Worm (Caenorhabditis elegans) whole organism, young adult: ENCODE measurements around the gene C53D6.8.
A peak's percentile ranks its signal among the peaks of the same experiment; 100 is the strongest.

Experiments
- B0019.2 ChIP-seq: fragments of 200-800 bp; sonication (Bioruptor generic); conservative IDR thresholded peaks from 2 replicates; pipeline ENCODE4 v1.3.6; 2022; ENCODE audit warnings: missing genetic modification reagents, missing genetic modification characterization, missing compliant biosample characterization
- B0336.3 ChIP-seq: fragments of 200-800 bp; sonication (Bioruptor generic); IDR thresholded peaks from 2 replicates; pipeline ENCODE4 v1.3.6; 2022; ENCODE audit warnings: missing genetic modification characterization, missing compliant biosample characterization
- C17E4.6 ChIP-seq: fragments of 200-800 bp; sonication (Bioruptor generic); IDR thresholded peaks from 2 replicates; pipeline ENCODE4 v1.3.6; 2022; ENCODE audit warnings: missing genetic modification reagents, missing genetic modification characterization, missing compliant biosample characterization
- F23B12.7 ChIP-seq: sonication (generic microtip); optimal IDR thresholded peaks from 2 replicates; lab custom pipeline; 2017; ENCODE audit warnings: missing genetic modification characterization, mild to moderate bottlenecking, missing compliant biosample characterization, antibody characterized with exemption, moderate library complexity; ENCODE audit not compliant: insufficient read depth
- F33H1.4 ChIP-seq: fragments of 200-800 bp; sonication (Bioruptor generic); IDR thresholded peaks from 2 replicates; pipeline ENCODE4 v1.3.6; 2022; ENCODE audit warnings: missing genetic modification reagents, missing genetic modification characterization, missing compliant biosample characterization
- K12H6.12 ChIP-seq: fragments of 200-800 bp; sonication (Bioruptor generic); optimal IDR thresholded peaks from 2 replicates; lab custom pipeline; 2018; ENCODE audit warnings: mild to moderate bottlenecking, missing genetic modification characterization, missing compliant biosample characterization
- T26A5.8 ChIP-seq: sonication (generic microtip); optimal IDR thresholded peaks from 2 replicates; lab custom pipeline; 2016; ENCODE audit warnings: missing genetic modification characterization, missing compliant biosample characterization
- Y79H2A.3 ChIP-seq: fragments of 200-800 bp; sonication (Bioruptor generic); conservative IDR thresholded peaks from 2 replicates; pipeline ENCODE4 v1.3.6; 2022; ENCODE audit warnings: missing genetic modification reagents, missing genetic modification characterization, missing compliant biosample characterization
- aptf-2 ChIP-seq: fragments of 200-800 bp; sonication (Bioruptor generic); conservative IDR thresholded peaks from 2 replicates; pipeline ENCODE4 v1.3.6; 2022; ENCODE audit warnings: missing genetic modification reagents, missing genetic modification characterization, missing compliant biosample characterization
- attf-5 ChIP-seq: fragments of 200-800 bp; sonication (Bioruptor generic); optimal IDR thresholded peaks from 2 replicates; lab custom pipeline; 2018; ENCODE audit warnings: mild to moderate bottlenecking, missing genetic modification characterization, missing compliant biosample characterization
- attf-6 ChIP-seq: fragments of 200-800 bp; sonication (Bioruptor generic); IDR thresholded peaks from 2 replicates; pipeline ENCODE4 v1.3.6; 2022; ENCODE audit warnings: missing genetic modification reagents, missing genetic modification characterization, missing compliant biosample characterization
- ccch-3 ChIP-seq: fragments of 200-800 bp; sonication (Bioruptor generic); optimal IDR thresholded peaks from 2 replicates; lab custom pipeline; 2018; ENCODE audit warnings: mild to moderate bottlenecking, missing genetic modification characterization, missing compliant biosample characterization
- cebp-1 ChIP-seq, 2 experiments: fragments of 200-800 bp in 1 of 2; sonication (Bioruptor generic) in 1 of 2; sonication (generic microtip) in 1 of 2; IDR thresholded peaks in 1 of 2; optimal IDR thresholded peaks in 1 of 2; 2 replicates each; pipeline versions ENCODE4 v1.3.6 to Lab custom; 2017 to 2022; ENCODE audit warnings: missing compliant biosample characterization in 2 of 2, missing genetic modification characterization in 2 of 2, mild to moderate bottlenecking in 1 of 2, missing genetic modification reagents in 1 of 2, moderate library complexity in 1 of 2
- ceh-27 ChIP-seq: fragments of 200-800 bp; sonication (Bioruptor generic); optimal IDR thresholded peaks from 2 replicates; lab custom pipeline; 2018; ENCODE audit warnings: mild to moderate bottlenecking, missing genetic modification characterization, moderate library complexity, missing compliant biosample characterization
- chd-7 ChIP-seq: sonication (generic microtip); optimal IDR thresholded peaks from 2 replicates; lab custom pipeline; 2016; ENCODE audit warnings: mild to moderate bottlenecking, missing genetic modification characterization, moderate library complexity, missing compliant biosample characterization
- dpff-1 ChIP-seq: sonication (generic microtip); optimal IDR thresholded peaks from 2 replicates; lab custom pipeline; 2017; ENCODE audit warnings: mild to moderate bottlenecking, missing genetic modification characterization, missing compliant biosample characterization
- efl-1 ChIP-seq: fragments of 150-350 bp; optimal IDR thresholded peaks from 2 replicates; lab custom pipeline; 2014; ENCODE audit warnings: missing biosample characterization, missing genetic modification reagents, missing genetic modification characterization
- egl-18 ChIP-seq: fragments of 200-800 bp; sonication (Bioruptor generic); IDR thresholded peaks from 2 replicates; pipeline ENCODE4 v1.3.6; 2022; ENCODE audit warnings: missing genetic modification reagents, missing genetic modification characterization, missing compliant biosample characterization
- egrh-3 ChIP-seq: fragments of 200-800 bp; sonication (Bioruptor generic); IDR thresholded peaks from 2 replicates; pipeline ENCODE4 v1.3.6; 2022; ENCODE audit warnings: missing genetic modification reagents, missing genetic modification characterization, missing compliant biosample characterization
- ekl-4 ChIP-seq: fragments of 200-800 bp; sonication (Bioruptor generic); IDR thresholded peaks from 2 replicates; pipeline ENCODE4 v1.3.6; 2022; ENCODE audit warnings: missing genetic modification reagents, missing genetic modification characterization, missing compliant biosample characterization
- him-1 ChIP-seq: sonication (generic microtip); optimal IDR thresholded peaks from 2 replicates; lab custom pipeline; 2016; ENCODE audit warnings: missing genotype, missing genetic modification reagents, missing genetic modification characterization, missing compliant biosample characterization
- hlh-26 ChIP-seq: fragments of 200-800 bp; sonication (Bioruptor generic); conservative IDR thresholded peaks from 2 replicates; pipeline ENCODE4 v1.3.6; 2022; ENCODE audit warnings: missing genetic modification reagents, missing genetic modification characterization, missing compliant biosample characterization
- hmg-20 ChIP-seq: fragments of 200-800 bp; sonication (Bioruptor generic); IDR thresholded peaks from 2 replicates; pipeline ENCODE4 v1.3.6; 2022; ENCODE audit warnings: missing genetic modification reagents, missing genetic modification characterization, missing compliant biosample characterization
- lag-1 ChIP-seq: fragments of 200-800 bp; sonication (Bioruptor generic); IDR thresholded peaks from 2 replicates; pipeline ENCODE4 v1.3.6; 2022; ENCODE audit warnings: missing genetic modification reagents, missing genetic modification characterization, missing compliant biosample characterization
- let-607 ChIP-seq, 2 experiments: fragments of 200-800 bp in 1 of 2; sonication (Bioruptor generic) in 1 of 2; sonication (generic microtip) in 1 of 2; optimal IDR thresholded peaks; 2 replicates each; lab custom pipeline; 2016 to 2018; ENCODE audit warnings: mild to moderate bottlenecking in 2 of 2, missing compliant biosample characterization in 2 of 2, missing genetic modification characterization in 2 of 2, moderate library complexity in 2 of 2, missing genotype in 1 of 2
- lin-26 ChIP-seq: fragments of 200-800 bp; sonication (Bioruptor generic); IDR thresholded peaks from 2 replicates; pipeline ENCODE4 v1.3.6; 2022; ENCODE audit warnings: missing genetic modification reagents, missing genetic modification characterization, missing compliant biosample characterization
- lin-35 ChIP-seq, 3 experiments: fragments of 150-350 bp in 2 of 3; sonication (generic microtip) in 1 of 3; optimal IDR thresholded peaks; 2 replicates each; lab custom pipeline; 2014 to 2018; ENCODE audit warnings: missing biosample characterization in 3 of 3, missing genetic modification characterization in 3 of 3, missing genetic modification reagents in 3 of 3
- lin-40 ChIP-seq: sonication (generic microtip); optimal IDR thresholded peaks from 2 replicates; lab custom pipeline; 2016; ENCODE audit warnings: missing genetic modification characterization, mild to moderate bottlenecking, missing compliant biosample characterization, missing genotype, missing genetic modification reagents
- lir-1 ChIP-seq: fragments of 200-800 bp; sonication (Bioruptor generic); conservative IDR thresholded peaks from 2 replicates; pipeline ENCODE4 v1.3.6; 2022; ENCODE audit warnings: missing genetic modification reagents, missing genetic modification characterization, missing compliant biosample characterization
- madf-10 ChIP-seq: sonication (generic microtip); optimal IDR thresholded peaks from 2 replicates; lab custom pipeline; 2016; ENCODE audit warnings: mild to moderate bottlenecking, missing genetic modification characterization, missing compliant biosample characterization
- mxl-1 ChIP-seq: sonication (generic microtip); optimal IDR thresholded peaks from 2 replicates; lab custom pipeline; 2016; ENCODE audit warnings: missing genetic modification characterization, missing compliant biosample characterization
- nfya-1 ChIP-seq: sonication (generic microtip); optimal IDR thresholded peaks from 2 replicates; lab custom pipeline; 2017; ENCODE audit warnings: antibody characterized with exemption, missing compliant biosample characterization, missing genetic modification characterization, borderline replicate concordance; ENCODE audit not compliant: insufficient read depth
- nfyb-1 ChIP-seq: fragments of 200-800 bp; sonication (Bioruptor generic); IDR thresholded peaks from 2 replicates; pipeline ENCODE4 v1.3.6; 2022; ENCODE audit warnings: missing genetic modification reagents, missing genetic modification characterization, missing compliant biosample characterization
- nhr-120 ChIP-seq: fragments of 200-800 bp; sonication (Bioruptor generic); IDR thresholded peaks from 2 replicates; pipeline ENCODE4 v1.3.6; 2022; ENCODE audit warnings: missing genetic modification characterization, missing compliant biosample characterization
- nhr-179 ChIP-seq: sonication (generic microtip); optimal IDR thresholded peaks from 2 replicates; lab custom pipeline; 2016; ENCODE audit warnings: mild to moderate bottlenecking, missing genetic modification characterization, missing compliant biosample characterization
- pbrm-1 ChIP-seq: fragments of 200-800 bp; sonication (Bioruptor generic); IDR thresholded peaks from 2 replicates; pipeline ENCODE4 v1.3.6; 2022; ENCODE audit warnings: missing genetic modification reagents, missing genetic modification characterization, missing compliant biosample characterization
- pha-4 ChIP-seq: fragments of 150-350 bp; sonication (generic microtip); optimal IDR thresholded peaks from 2 replicates; lab custom pipeline; 2014; ENCODE audit warnings: missing biosample characterization, missing genetic modification reagents, missing genetic modification characterization
- rcor-1 ChIP-seq: fragments of 200-800 bp; sonication (Bioruptor generic); IDR thresholded peaks from 2 replicates; pipeline ENCODE4 v1.3.6; 2022; ENCODE audit warnings: missing genetic modification reagents, missing genetic modification characterization, missing compliant biosample characterization
- sdz-38 ChIP-seq: sonication (generic microtip); optimal IDR thresholded peaks from 2 replicates; lab custom pipeline; 2016; ENCODE audit warnings: missing genotype, missing genetic modification characterization, missing compliant biosample characterization
- snpc-4 ChIP-seq, 5 experiments: fragments of 150-350 bp in 1 of 5; sonication (generic microtip) in 4 of 5; optimal IDR thresholded peaks; 2 replicates each; lab custom pipeline; 2014 to 2018; ENCODE audit warnings: missing genetic modification characterization in 5 of 5, missing biosample characterization in 3 of 5, antibody characterized with exemption in 2 of 5, mild to moderate bottlenecking in 2 of 5, missing compliant biosample characterization in 2 of 5, missing genotype in 2 of 5, moderate library complexity in 2 of 5, missing genetic modification reagents in 1 of 5
- tbp1 ChIP-seq: fragments of 200-800 bp; sonication (Bioruptor generic); optimal IDR thresholded peaks from 2 replicates; lab custom pipeline; 2018; ENCODE audit warnings: mild to moderate bottlenecking, missing genetic modification characterization, missing compliant biosample characterization
- unc-62 ChIP-seq: fragments of 150-350 bp; optimal IDR thresholded peaks from 2 replicates; lab custom pipeline; 2014; ENCODE audit warnings: missing biosample characterization, missing genetic modification reagents, missing genetic modification characterization
- zim-3 ChIP-seq: sonication (generic microtip); optimal IDR thresholded peaks from 2 replicates; lab custom pipeline; 2017; ENCODE audit warnings: mild to moderate bottlenecking, missing genetic modification characterization, moderate library complexity, missing compliant biosample characterization
- ztf-25 ChIP-seq: fragments of 200-800 bp; sonication (Bioruptor generic); IDR thresholded peaks from 2 replicates; pipeline ENCODE4 v1.3.6; 2022; ENCODE audit warnings: missing genetic modification reagents, missing genetic modification characterization, missing compliant biosample characterization
- ztf-26 ChIP-seq: sonication (generic microtip); optimal IDR thresholded peaks from 2 replicates; lab custom pipeline; 2017; ENCODE audit warnings: missing genetic modification characterization, missing compliant biosample characterization
- ztf-28 ChIP-seq: fragments of 200-800 bp; sonication (Bioruptor generic); IDR thresholded peaks from 2 replicates; pipeline ENCODE4 v1.3.6; 2022; ENCODE audit warnings: missing genetic modification reagents, missing genetic modification characterization, missing compliant biosample characterization

The C53D6.8 gene

DNA sequence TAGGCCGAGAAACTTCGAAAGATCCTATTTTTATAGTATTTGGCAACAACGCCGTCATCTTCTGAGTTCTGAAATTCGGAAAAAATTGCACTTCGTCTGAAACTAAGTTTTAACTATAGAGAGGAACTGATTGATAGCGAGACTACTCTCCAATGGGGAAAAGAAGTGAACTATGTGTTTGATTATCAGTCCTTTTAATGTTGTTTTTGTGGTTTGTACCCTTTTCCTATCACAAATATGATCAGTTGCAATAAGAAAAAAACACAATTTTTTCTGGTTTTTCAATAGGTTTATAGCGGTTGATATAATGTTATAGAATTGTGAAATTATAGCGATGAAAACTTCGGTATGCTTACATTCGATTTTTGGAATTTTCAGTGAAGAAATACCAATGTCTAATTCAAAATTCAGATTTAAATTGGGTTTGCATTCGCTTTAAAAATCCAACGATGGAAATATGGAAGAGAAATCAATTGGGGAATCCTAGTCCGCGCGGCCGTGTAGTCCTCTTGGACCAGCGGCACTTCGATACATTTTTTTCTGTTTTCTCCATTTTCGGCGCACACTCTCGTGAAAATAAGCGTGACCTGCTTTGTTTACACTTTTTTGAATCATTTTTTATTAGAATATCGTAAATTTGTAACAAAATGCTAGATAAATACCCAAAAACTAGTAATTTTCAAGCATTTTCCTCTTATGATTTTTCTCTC, 29.1 kb downstream of the C53D6.8 start, which contains the start of gene C53B4.3 (continued):
- TF ChIP-seq dpff-1 (tag; lab: Kevin White, UChicago): no peak
- TF ChIP-seq nfyb-1 (GFP tag; lab: Robert Waterston, UW): no peak
- no peak for TF ChIP-seq lin-26
- TF ChIP-seq F33H1.4 (GFP tag; lab: Robert Waterston, UW): no peak; the same call in 1 of the 2 replicates
- no peak for TF ChIP-seq egl-18 (GFP tag; lab: Robert Waterston, UW)
- TF ChIP-seq nhr-179 (tag; lab: Kevin White, UChicago): no peak
- no peak; the same call in 1 of the 2 replicates for TF ChIP-seq Y79H2A.3
- TF ChIP-seq egrh-3: no peak
- TF ChIP-seq pha-4 (tag; lab: Kevin White, UChicago): no peak
- no peak for TF ChIP-seq attf-6 (GFP tag; lab: Robert Waterston, UW)
- peak; percentile 37 for TF ChIP-seq him-1 (tag; lab: Kevin White, UChicago)
- TF ChIP-seq B0336.3 (GFP tag; lab: Robert Waterston, UW): no peak
- peak; percentile 38 for TF ChIP-seq snpc-4 (GFP tag; optimal IDR thresholded peaks at IDR 0.05; lab: Kevin White, UChicago)
- TF ChIP-seq snpc-4 (tag; optimal IDR thresholded peaks at IDR 0.05; lab: Kevin White, UChicago): peak in 3 of 4 experiments; percentile 25 to 51 (median 36)
- TF ChIP-seq lag-1 (GFP tag; lab: Robert Waterston, UW): no peak
- TF ChIP-seq tbp1 (GFP tag; lab: Kevin White, UChicago): peak; percentile 30
- TF ChIP-seq let-607 (tag; optimal IDR thresholded peaks at IDR 0.05; lab: Kevin White, UChicago): peak in 1 of 2 experiments; percentile 55
- TF ChIP-seq ztf-28 (GFP tag; lab: Robert Waterston, UW): 0 out of 2 replicates have a peak, but pooled peaks have one; percentile 37
- no peak for TF ChIP-seq nhr-120 (GFP tag; lab: Robert Waterston, UW)
- TF ChIP-seq mxl-1 (tag; lab: Kevin White, UChicago): no peak
- TF ChIP-seq T26A5.8 (tag; lab: Kevin White, UChicago): no peak
- TF ChIP-seq madf-10: peak; percentile 19
- peak; percentile 30 for TF ChIP-seq F23B12.7 (tag; lab: Kevin White, UChicago)
- TF ChIP-seq lin-35 (GFP tag; optimal IDR thresholded peaks at IDR 0.05; lab: Kevin White, UChicago): peak in 1 of 3 experiments; percentile 47
- TF ChIP-seq cebp-1 (GFP tag; IDR thresholded peaks at IDR 0.05; lab: Robert Waterston, UW): no peak
- peak; percentile 47 for TF ChIP-seq cebp-1 (tag; optimal IDR thresholded peaks at IDR 0.05; lab: Kevin White, UChicago)
- TF ChIP-seq efl-1: no peak
- TF ChIP-seq rcor-1: 0 out of 2 replicates have a peak, but pooled peaks have one; percentile 13
- peak; percentile 82 for TF ChIP-seq ceh-27 (GFP tag; lab: Kevin White, UChicago)
- TF ChIP-seq pbrm-1 (GFP tag; lab: Robert Waterston, UW): no peak
- TF ChIP-seq ztf-26 (tag; lab: Kevin White, UChicago): peak; percentile 16
- TF ChIP-seq C17E4.6: no peak
- no peak for TF ChIP-seq hmg-20 (GFP tag; lab: Robert Waterston, UW)
- TF ChIP-seq lin-40: peak; percentile 72
- TF ChIP-seq unc-62 (GFP tag; lab: Kevin White, UChicago): no peak
- no peak for TF ChIP-seq ztf-25 (GFP tag; lab: Robert Waterston, UW)
- no peak for TF ChIP-seq chd-7 (tag; lab: Kevin White, UChicago)
- TF ChIP-seq lir-1 (GFP tag; lab: Robert Waterston, UW): no peak; the same call in 1 of the 2 replicates
- TF ChIP-seq attf-5 (GFP tag; lab: Kevin White, UChicago): no peak
- TF ChIP-seq B0019.2 (GFP tag; lab: Robert Waterston, UW): no peak
- TF ChIP-seq sdz-38: no peak
- TF ChIP-seq zim-3: peak; percentile 22
- TF ChIP-seq ekl-4 (GFP tag; lab: Robert Waterston, UW): no peak
- 0 out of 2 replicates have a peak, but pooled peaks have one; percentile 39 for TF ChIP-seq aptf-2 (GFP tag; lab: Robert Waterston, UW)
- no peak for TF ChIP-seq nfya-1 (tag; lab: Kevin White, UChicago)
- peak; percentile 40 for TF ChIP-seq K12H6.12 (tag; lab: Kevin White, UChicago)
- TF ChIP-seq ccch-3: no peak
- no peak for TF ChIP-seq hlh-26 (GFP tag; lab: Robert Waterston, UW)
